Fruit fly (Drosophila melanogaster): ENCODE measurements around the gene Nep1.

Gene Nep1

DNA sequence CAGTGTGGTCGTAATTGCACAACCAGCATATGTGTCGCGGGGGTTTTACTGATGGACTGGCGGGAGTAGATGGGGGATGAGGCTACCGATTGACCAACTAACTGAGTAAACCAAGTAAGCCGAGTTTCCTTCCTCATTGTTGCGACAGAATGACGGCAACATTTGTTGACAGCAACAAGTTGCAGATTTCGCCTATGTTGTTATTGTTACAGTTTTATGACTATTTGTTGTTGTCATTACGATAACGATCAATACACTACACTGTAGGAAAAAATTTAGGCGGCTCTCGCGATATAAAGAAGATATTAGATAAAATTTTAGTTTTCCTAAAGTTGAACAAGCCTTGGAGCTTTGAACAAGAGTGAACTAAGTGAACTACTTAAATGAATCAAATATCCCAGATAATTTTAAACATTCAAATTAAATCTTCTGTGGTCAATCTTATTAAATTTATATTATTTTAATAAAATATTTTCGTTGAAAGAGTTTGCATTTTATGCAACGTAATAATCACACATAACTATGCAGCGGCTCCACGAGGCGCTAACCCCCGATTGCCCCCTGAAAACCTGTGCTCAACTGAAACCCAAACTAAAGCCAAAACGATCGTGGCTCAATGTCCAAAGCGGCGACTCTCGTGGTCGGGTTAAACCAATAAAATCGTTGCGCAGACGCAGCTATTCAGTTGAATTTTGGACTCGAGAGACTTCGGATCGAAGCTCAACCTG lies 23.6 kb upstream of the Nep1 start, which contains the start of gene CG5928 (continued):
- peak; percentile 47 for TF ChIP-seq CG10147 (GFP tag; optimal IDR thresholded peaks at IDR 0.05)
- peak; percentile 17; the same call in 2 of the 3 replicates for TF ChIP-seq CG14050 (GFP tag; IDR thresholded peaks at IDR 0.05)
- peak; percentile 50; the same call in 1 of the 2 replicates for TF ChIP-seq HLH3B (GFP tag; IDR thresholded peaks at IDR 0.05)
- TF ChIP-seq CG12104 (GFP tag; optimal IDR thresholded peaks at IDR 0.05) = peak; percentile 10
- no peak for TF ChIP-seq MTF-1 (GFP tag; optimal IDR thresholded peaks at IDR 0.05; ENCODE audit: borderline replicate concordance)
- TF ChIP-seq Ada2b (GFP tag; IDR thresholded peaks at IDR 0.05) = peak; percentile 43; the same call in 1 of the 2 replicates
- TF ChIP-seq dysf (GFP tag; IDR thresholded peaks at IDR 0.05) = peak; percentile 44; the same call in 2 of the 3 replicates
- TF ChIP-seq CG8478 (optimal IDR thresholded peaks at IDR 0.05) = no peak
- no peak for TF ChIP-seq sr (GFP tag; IDR thresholded peaks at IDR 0.05)
- peak; percentile 2 for TF ChIP-seq Vsx1 (GFP tag; optimal IDR thresholded peaks at IDR 0.05)
- TF ChIP-seq tap (tag; optimal IDR thresholded peaks at IDR 0.05) = peak; percentile 52
- TF ChIP-seq CG6689 (GFP tag; IDR thresholded peaks at IDR 0.05) = peak; percentile 38; the same call in 1 of the 2 replicates
- no peak for TF ChIP-seq Adf1 (GFP tag; IDR thresholded peaks at IDR 0.05)
- TF ChIP-seq hkb (optimal IDR thresholded peaks at IDR 0.05) = no peak
- TF ChIP-seq hkb (GFP tag; IDR thresholded peaks at IDR 0.05) = peak; percentile 66
- TF ChIP-seq Fer1 (GFP tag; optimal IDR thresholded peaks at IDR 0.05) = peak; percentile 48
- peak; percentile 8 for TF ChIP-seq scrt (GFP tag; optimal IDR thresholded peaks at IDR 0.05)
- no peak for TF ChIP-seq CG4328 (GFP tag; optimal IDR thresholded peaks at IDR 0.05)
- TF ChIP-seq gro (GFP tag; optimal IDR thresholded peaks at IDR 0.05) = no peak
- no peak for TF ChIP-seq Dref (GFP tag; IDR thresholded peaks at IDR 0.05)
- no peak for TF ChIP-seq YL-1 (GFP tag; optimal IDR thresholded peaks at IDR 0.05)
- TF ChIP-seq Meics (GFP tag; optimal IDR thresholded peaks at IDR 0.05) = peak; percentile 51
- TF ChIP-seq CG17612 (GFP tag; IDR thresholded peaks at IDR 0.05) = no peak
- peak; percentile 17 for TF ChIP-seq Fer3 (tag; optimal IDR thresholded peaks at IDR 0.05)
- no peak for TF ChIP-seq CG10543 (GFP tag; optimal IDR thresholded peaks at IDR 0.05)
- peak in 1 of 2 experiments; percentile 14 for TF ChIP-seq dpn (GFP tag; optimal IDR thresholded peaks at IDR 0.05)
- TF ChIP-seq CG10366 (GFP tag; IDR thresholded peaks at IDR 0.05) = peak; percentile 14; the same call in 1 of the 2 replicates
- TF ChIP-seq CG5180 (GFP tag; optimal IDR thresholded peaks at IDR 0.05) = peak; percentile 48
- peak; percentile 38 for TF ChIP-seq CG4424 (GFP tag; optimal IDR thresholded peaks at IDR 0.05)
- TF ChIP-seq CG8924 (tag; optimal IDR thresholded peaks at IDR 0.05) = peak; percentile 25
- no peak for TF ChIP-seq ssp (GFP tag; IDR thresholded peaks at IDR 0.05)
- no peak for TF ChIP-seq btn (GFP tag; optimal IDR thresholded peaks at IDR 0.05)
- 0 out of 2 replicates have a peak, but pooled peaks have one; percentile 30 for TF ChIP-seq CG4360 (GFP tag; IDR thresholded peaks at IDR 0.05)
- TF ChIP-seq CG30403 (GFP tag; optimal IDR thresholded peaks at IDR 0.05) = peak; percentile 35
- TF ChIP-seq Sox102F (GFP tag; optimal IDR thresholded peaks at IDR 0.05) = peak; percentile 48
- peak; percentile 5 for TF ChIP-seq caup (GFP tag; optimal IDR thresholded peaks at IDR 0.05; ENCODE audit: severe bottlenecking)
- peak; percentile 62 for TF ChIP-seq Sox100B (GFP tag; optimal IDR thresholded peaks at IDR 0.05)
- TF ChIP-seq CG5953 (GFP tag; IDR thresholded peaks at IDR 0.05) = no peak
- TF ChIP-seq CG11695 (GFP tag; IDR thresholded peaks at IDR 0.05) = peak; percentile 48; the same call in 2 of the 3 replicates
- TF ChIP-seq danr (GFP tag; IDR thresholded peaks at IDR 0.05) = no peak
- no peak for TF ChIP-seq CG7786 (GFP tag; optimal IDR thresholded peaks at IDR 0.05)
- TF ChIP-seq Deaf1 (tag; optimal IDR thresholded peaks at IDR 0.05) = peak; percentile 35
- peak; percentile 3 for TF ChIP-seq tin (GFP tag; optimal IDR thresholded peaks at IDR 0.05)
- peak; percentile 40 for TF ChIP-seq CG18262 (tag; optimal IDR thresholded peaks at IDR 0.05)
- peak; percentile 25; the same call in 1 of the 3 replicates for TF ChIP-seq H15 (GFP tag; IDR thresholded peaks at IDR 0.05)
- peak; percentile 36 for TF ChIP-seq CG7556 (GFP tag; optimal IDR thresholded peaks at IDR 0.05)
- TF ChIP-seq CG12942 (GFP tag; optimal IDR thresholded peaks at IDR 0.05) = no peak
- peak; percentile 43 for TF ChIP-seq CG2712 (tag; optimal IDR thresholded peaks at IDR 0.05)
- TF ChIP-seq CG10321 (GFP tag; IDR thresholded peaks at IDR 0.05) = no peak
- TF ChIP-seq lola (GFP tag; optimal IDR thresholded peaks at IDR 0.05) = no peak
